Worm (Caenorhabditis elegans) whole organism, L4/young adult: ENCODE results near the gene srh-231.
"Not testable (repeated sequence)": the region's sequence is repeated elsewhere in the genome, so short reads cannot be mapped to it uniquely, and the experiment has no call there.

Experiments used
- W03F9.2 ChIP-seq: fragments of 150-350 bp; optimal IDR thresholded peaks from 2 replicates; lab custom pipeline; 2014; ENCODE audit warnings: missing biosample characterization, missing genetic modification characterization
- dao-5 ChIP-seq: sonication (generic microtip); optimal IDR thresholded peaks from 2 replicates; lab custom pipeline; 2016; ENCODE audit warnings: missing genotype, missing genetic modification characterization, moderate library complexity, missing compliant biosample characterization
- him-1 ChIP-seq: sonication (generic microtip); optimal IDR thresholded peaks from 2 replicates; lab custom pipeline; 2016; ENCODE audit warnings: missing genotype, missing genetic modification reagents, missing genetic modification characterization, missing compliant biosample characterization

The srh-231 gene

ce11 chrV:7364951-7365350, 12.9 kb upstream of the srh-231 start, which contains the start of gene exc-13:
Gene exc-13 (plus strand): TSS chrV:7365251.
- no peak for TF ChIP-seq him-1 (tag; lab: Kevin White, UChicago)
- TF ChIP-seq dao-5 (tag; lab: Kevin White, UChicago) = no peak
- TF ChIP-seq W03F9.2 (tag; lab: Kevin White, UChicago) = no peak

ce11 chrV:7364059-7364458, 12.0 kb upstream of the srh-231 start, which contains the start of gene cyp-35A2:
Gene cyp-35A2 (minus strand): TSS chrV:7364182.
- TF ChIP-seq him-1 (tag; lab: Kevin White, UChicago) = no peak
- TF ChIP-seq W03F9.2 (tag; lab: Kevin White, UChicago) = no peak
- no peak for TF ChIP-seq dao-5 (tag; lab: Kevin White, UChicago)

- TF ChIP-seq W03F9.2 (tag; lab: Kevin White, UChicago) (no peak), dao-5 (tag; lab: Kevin White, UChicago) (no peak), him-1 (tag; lab: Kevin White, UChicago) (no peak)
Measured at ce11 chrV:7361673-7362072, 9.6 kb upstream of the srh-231 start, which contains the start of gene cyp-35A1. Gene cyp-35A1 (minus strand): TSS chrV:7361773.

ce11 chrV:7357132-7357531, 5.1 kb upstream of the srh-231 start, which contains the start of gene C03G6.6:
Gene C03G6.6 (plus strand): TSS chrV:7357432.
- TF ChIP-seq dao-5 (tag; lab: Kevin White, UChicago) = no peak
- no peak for TF ChIP-seq him-1 (tag; lab: Kevin White, UChicago)
- no peak for TF ChIP-seq W03F9.2 (tag; lab: Kevin White, UChicago)

- TF ChIP-seq dao-5 (tag; lab: Kevin White, UChicago) (no peak), him-1 (tag; lab: Kevin White, UChicago) (no peak), W03F9.2 (tag; lab: Kevin White, UChicago) (no peak)
Measured at ce11 chrV:7356684-7357083, 4.6 kb upstream of the srh-231 start, which contains the start of gene C03G6.21. Gene C03G6.21 (minus strand): TSS chrV:7356784.

ce11 chrV:7355464-7355863, 3.4 kb upstream of the srh-231 start, which contains the start of gene tag-293:
Gene tag-293 (minus strand): TSS chrV:7355564.
- TF ChIP-seq W03F9.2 (tag; lab: Kevin White, UChicago) = no peak
- no peak for TF ChIP-seq him-1 (tag; lab: Kevin White, UChicago)
- TF ChIP-seq dao-5 (tag; lab: Kevin White, UChicago) = no peak

ce11 chrV:7353602-7354001, 1.6 kb upstream of the srh-231 start:
- TF ChIP-seq him-1 (tag; lab: Kevin White, UChicago) (no peak), W03F9.2 (tag; lab: Kevin White, UChicago) (no peak), dao-5 (tag; lab: Kevin White, UChicago) (no peak)

- TF ChIP-seq him-1 (tag; lab: Kevin White, UChicago) = no peak
- no peak for TF ChIP-seq dao-5 (tag; lab: Kevin White, UChicago)
- no peak for TF ChIP-seq W03F9.2 (tag; lab: Kevin White, UChicago)
Measured at ce11 chrV:7349541-7349940, 2.5 kb downstream of the srh-231 start, which contains the start of gene nhr-149. Gene nhr-149 (minus strand): TSS chrV:7349641.

ce11 chrV:7345494-7345893, 6.5 kb downstream of the srh-231 start, which contains the start of gene nhr-147:
Gene nhr-147 (plus strand): TSS chrV:7345794.
- not testable (repeated sequence) for TF ChIP-seq dao-5, him-1, W03F9.2 (tag; lab: Kevin White, UChicago)

- TF ChIP-seq dao-5 (tag; lab: Kevin White, UChicago) (no peak), him-1 (tag; lab: Kevin White, UChicago) (no peak), W03F9.2 (tag; lab: Kevin White, UChicago) (no peak)
Measured at ce11 chrV:7343522-7343921, 8.5 kb downstream of the srh-231 start, which contains the start of gene srh-244. Gene srh-244 (plus strand): TSS chrV:7343822.

ce11 chrV:7341942-7342341, 10.1 kb downstream of the srh-231 start, which contains the start of the genes nhr-263 and nhr-148:
Gene nhr-263 (minus strand): TSS chrV:7342042.
Gene nhr-148 (plus strand): TSS chrV:7342156.
- TF ChIP-seq him-1 (tag; lab: Kevin White, UChicago) (no peak), dao-5 (tag; lab: Kevin White, UChicago) (no peak), W03F9.2 (tag; lab: Kevin White, UChicago) (no peak)

ce11 chrV:7339831-7340230, 12.2 kb downstream of the srh-231 start, which contains the start of gene srh-187:
Gene srh-187 (minus strand): TSS chrV:7339931.
- TF ChIP-seq him-1 (tag; lab: Kevin White, UChicago) = no peak
- no peak for TF ChIP-seq W03F9.2 (tag; lab: Kevin White, UChicago)
- no peak for TF ChIP-seq dao-5 (tag; lab: Kevin White, UChicago)

ce11 chrV:7337218-7337617, 14.8 kb downstream of the srh-231 start, which contains the start of gene F10G2.7:
Gene F10G2.7 (minus strand): TSS chrV:7337318.
- TF ChIP-seq W03F9.2, dao-5, him-1 (tag; lab: Kevin White, UChicago): not testable (repeated sequence)
